Fruit fly (Drosophila melanogaster): Measurements from ENCODE around the gene mtrm.

DNA sequence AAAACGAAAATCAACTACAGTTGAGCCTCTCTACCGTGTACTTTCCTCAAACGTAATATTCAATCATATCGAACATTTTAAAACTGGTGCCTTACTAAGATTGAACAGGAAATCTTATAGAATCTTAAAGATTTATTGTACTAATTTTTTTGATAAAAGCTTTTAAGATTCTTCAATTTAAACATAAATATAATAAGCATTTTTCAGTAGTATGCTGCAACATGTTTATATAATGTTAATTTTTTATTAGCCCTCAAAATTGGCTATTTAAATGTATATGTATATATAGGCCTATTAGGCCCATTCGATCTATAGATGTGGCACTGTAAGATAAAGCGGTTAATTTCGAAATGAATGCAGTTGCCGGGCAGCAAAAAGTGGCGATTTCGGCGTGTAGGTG lies 41.3 kb upstream of the mtrm start:
- TF ChIP-seq CTCF (optimal IDR thresholded peaks at IDR 0.05) (no peak), CG8478 (optimal IDR thresholded peaks at IDR 0.05) (no peak)

Data from S2 (cell line).